Worm (Caenorhabditis elegans): ENCODE data around the gene fbxa-201.

ce11 chrV:1975049-1975448 is at the start of gene fbxa-201:
- TF ChIP-seq nhr-237 (tag; optimal IDR thresholded peaks at IDR 0.05): no peak
- no peak for TF ChIP-seq blmp-1 (tag; optimal IDR thresholded peaks at IDR 0.05)
- no peak for TF ChIP-seq sptf-1 (tag; optimal IDR thresholded peaks at IDR 0.05)
- no peak for TF ChIP-seq unc-39 (tag; optimal IDR thresholded peaks at IDR 0.05)
- TF ChIP-seq nhr-28 (tag; optimal IDR thresholded peaks at IDR 0.05): no peak
- TF ChIP-seq ztf-11 (tag; optimal IDR thresholded peaks at IDR 0.05): no peak
- no peak for TF ChIP-seq nhr-12 (tag; optimal IDR thresholded peaks at IDR 0.05)
- no peak for TF ChIP-seq snpc-4 (tag; optimal IDR thresholded peaks at IDR 0.05)
